Worm (Caenorhabditis elegans) whole organism, L1 larva: ENCODE measurements around the gene T22C8.6.

Experiments
- alr-1 ChIP-seq: fragments of 200-800 bp; sonication (Bioruptor generic); optimal IDR thresholded peaks from 2 replicates; lab custom pipeline; 2018; ENCODE audit warnings: borderline replicate concordance, mild to moderate bottlenecking, missing genetic modification characterization, missing compliant biosample characterization
- ama-1 ChIP-seq: fragments of 150-350 bp; optimal IDR thresholded peaks from 2 replicates; lab custom pipeline; 2014
- egl-13 ChIP-seq: sonication (generic microtip); optimal IDR thresholded peaks from 2 replicates; lab custom pipeline; 2016; ENCODE audit warnings: missing genotype, missing genetic modification reagents, missing genetic modification characterization, missing compliant biosample characterization
- elt-3 ChIP-seq, 6 experiments: fragments of 150-350 bp in 1 of 6; sonication (generic microtip); optimal IDR thresholded peaks; 2 replicates each; lab custom pipeline; 2017 to 2018; ENCODE audit warnings: missing biosample characterization in 6 of 6, missing genetic modification characterization in 6 of 6, inconsistent platforms in 1 of 6
- lin-13 ChIP-seq: fragments of 150-350 bp; optimal IDR thresholded peaks from 2 replicates; lab custom pipeline; 2014; ENCODE audit warnings: missing biosample characterization, missing genetic modification reagents, missing genetic modification characterization
- lir-3 ChIP-seq: sonication (generic microtip); optimal IDR thresholded peaks from 2 replicates; lab custom pipeline; 2016; ENCODE audit warnings: mild to moderate bottlenecking, missing genetic modification characterization, moderate library complexity, missing compliant biosample characterization; ENCODE audit not compliant: poor library complexity
- lsy-2 ChIP-seq, 2 experiments: fragments of 150-350 bp; optimal IDR thresholded peaks; 2 replicates each; lab custom pipeline; 2014; ENCODE audit warnings: missing biosample characterization in 2 of 2, missing genetic modification characterization in 2 of 2
- mdl-1 ChIP-seq, 2 experiments: fragments of 150-350 bp; optimal IDR thresholded peaks; 2 replicates each; lab custom pipeline; 2014 to 2017; ENCODE audit warnings: missing biosample characterization in 2 of 2, missing genetic modification characterization in 2 of 2, inconsistent platforms in 1 of 2
- nhr-85 ChIP-seq: sonication (generic microtip); peaks from one replicate; lab custom pipeline; 2016; ENCODE audit warnings: missing genetic modification characterization, inconsistent platforms, missing compliant biosample characterization
- tbx-2 ChIP-seq: sonication (generic microtip); optimal IDR thresholded peaks from 2 replicates; lab custom pipeline; 2016; ENCODE audit warnings: missing genetic modification characterization, missing compliant biosample characterization
- unc-130 ChIP-seq: fragments of 150-350 bp; optimal IDR thresholded peaks from 2 replicates; lab custom pipeline; 2017; ENCODE audit warnings: missing biosample characterization, missing genetic modification characterization, inconsistent platforms
- unc-30 ChIP-seq: sonication (generic microtip); optimal IDR thresholded peaks from 2 replicates; lab custom pipeline; 2017; ENCODE audit warnings: missing biosample characterization, missing genetic modification characterization
- unc-62 ChIP-seq: fragments of 150-350 bp; optimal IDR thresholded peaks from 2 replicates; lab custom pipeline; 2014; ENCODE audit warnings: missing biosample characterization, missing genetic modification reagents, missing genetic modification characterization
- zag-1 ChIP-seq: fragments of 150-350 bp; optimal IDR thresholded peaks from 2 replicates; lab custom pipeline; 2014; ENCODE audit warnings: missing biosample characterization, missing genetic modification characterization

DNA sequence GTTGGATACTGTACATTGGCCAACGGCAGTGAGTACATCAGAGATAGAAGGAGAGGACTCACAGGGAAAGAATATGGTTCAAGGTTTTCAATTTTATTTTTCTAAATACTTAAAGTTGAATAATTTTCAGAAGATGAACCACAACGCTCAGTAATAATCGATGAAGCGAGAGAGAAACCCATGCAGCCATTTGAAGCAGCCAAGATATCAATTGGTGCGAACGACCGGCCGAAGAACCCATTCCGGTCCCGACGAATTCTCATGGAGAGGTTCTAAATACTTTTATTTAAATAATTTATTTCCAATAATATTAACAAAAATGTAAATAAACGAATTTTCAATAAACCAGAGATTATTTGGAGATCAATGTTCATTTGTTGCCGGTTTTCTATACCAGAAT lies 29.9 kb downstream of the T22C8.6 start, which contains the start of gene pigg-1:
- TF ChIP-seq lsy-2 (tag; optimal IDR thresholded peaks at IDR 0.05; lab: Kevin White, UChicago) (no peak), unc-62 (GFP tag; lab: Kevin White, UChicago) (no peak), zag-1 (tag; lab: Kevin White, UChicago) (no peak), lin-13 (GFP tag; lab: Kevin White, UChicago) (no peak), alr-1 (tag; lab: Kevin White, UChicago) (no peak), unc-30 (tag; lab: Kevin White, UChicago) (no peak), mdl-1 (tag; optimal IDR thresholded peaks at IDR 0.05; lab: Kevin White, UChicago) (no peak), unc-130 (tag; lab: Kevin White, UChicago) (no peak), tbx-2 (tag; lab: Kevin White, UChicago) (no peak), lir-3 (no peak), elt-3 (tag; optimal IDR thresholded peaks at IDR 0.05; lab: Kevin White, UChicago) (no peak), ama-1 (lab: Kevin White, UChicago) (no peak), egl-13 (tag; lab: Kevin White, UChicago) (no peak), nhr-85 (no peak)
